Fruit fly (Drosophila melanogaster): Measurements from ENCODE around the gene emc.

emc gene

DNA sequence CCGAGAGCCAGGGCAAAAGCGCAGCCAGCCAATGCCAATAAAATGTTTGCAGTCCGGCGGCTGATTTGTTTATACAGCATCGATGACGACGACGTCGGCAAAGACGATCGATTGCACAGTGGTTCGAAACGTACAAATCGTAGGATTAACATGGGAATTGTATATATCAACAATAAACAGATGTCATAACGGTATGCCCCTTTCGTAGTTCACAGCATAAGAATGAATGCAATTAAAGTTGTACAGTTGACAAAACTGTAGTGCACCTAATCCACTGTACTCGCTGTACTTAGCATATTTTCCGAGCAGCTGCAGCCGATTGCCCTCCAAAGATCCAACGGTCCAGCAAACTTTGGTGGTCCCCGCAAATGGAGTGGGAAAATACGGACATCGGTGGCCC, 22.2 kb downstream of the emc start (continued):
- no peak for TF ChIP-seq fd102C (GFP tag; optimal IDR thresholded peaks at IDR 0.05)
- TF ChIP-seq ems (GFP tag; optimal IDR thresholded peaks at IDR 0.05) = peak; percentile 55
- TF ChIP-seq luna (GFP tag; optimal IDR thresholded peaks at IDR 0.05) = no peak
- TF ChIP-seq croc (GFP tag; conservative IDR thresholded peaks at IDR 0.05) = peak; percentile 31; the same call in 1 of the 3 replicates
- TF ChIP-seq ash1 (GFP tag; optimal IDR thresholded peaks at IDR 0.05) = no peak
- TF ChIP-seq Dref (GFP tag; IDR thresholded peaks at IDR 0.05) = no peak
- peak; percentile 59; the same call in 1 of the 2 replicates for TF ChIP-seq danr (GFP tag; IDR thresholded peaks at IDR 0.05)
- TF ChIP-seq gsb-n (tag; optimal IDR thresholded peaks at IDR 0.05) = peak; percentile 56
- peak; percentile 18 for TF ChIP-seq ab (GFP tag; optimal IDR thresholded peaks at IDR 0.05)
- peak; percentile 79 for TF ChIP-seq lmd (GFP tag; IDR thresholded peaks at IDR 0.05)
- TF ChIP-seq al (GFP tag; IDR thresholded peaks at IDR 0.05) = no peak
- peak; percentile 85 for TF ChIP-seq Ptx1 (GFP tag; IDR thresholded peaks at IDR 0.05)
- TF ChIP-seq seq (GFP tag; IDR thresholded peaks at IDR 0.05) = peak; percentile 47; the same call in 1 of the 2 replicates
- peak; percentile 43 for TF ChIP-seq CG7556 (GFP tag; optimal IDR thresholded peaks at IDR 0.05)
- peak; percentile 30 for TF ChIP-seq Atf3 (GFP tag; optimal IDR thresholded peaks at IDR 0.05)
- peak; percentile 83 for TF ChIP-seq zfh1 (GFP tag; IDR thresholded peaks at IDR 0.05)
- peak; percentile 35 for TF ChIP-seq cato (GFP tag; optimal IDR thresholded peaks at IDR 0.05; ENCODE audit: borderline replicate concordance)
- no peak for TF ChIP-seq CG1832 (GFP tag; optimal IDR thresholded peaks at IDR 0.05)
- no peak for TF ChIP-seq stwl (tag; optimal IDR thresholded peaks at IDR 0.05)
- peak; percentile 15 for TF ChIP-seq CG16815 (GFP tag; optimal IDR thresholded peaks at IDR 0.05)
- TF ChIP-seq D (optimal IDR thresholded peaks at IDR 0.05) = no peak
- peak; percentile 50 for TF ChIP-seq D (GFP tag; optimal IDR thresholded peaks at IDR 0.05)
- TF ChIP-seq D19B (GFP tag; optimal IDR thresholded peaks at IDR 0.05) = peak; percentile 4
- no peak for TF ChIP-seq CG17912 (GFP tag; optimal IDR thresholded peaks at IDR 0.05)
- TF ChIP-seq Sin3A (optimal IDR thresholded peaks at IDR 0.05) = no peak
- no peak for TF ChIP-seq CG34376 (GFP tag; optimal IDR thresholded peaks at IDR 0.05)
- peak; percentile 70 for TF ChIP-seq CG31441 (GFP tag; IDR thresholded peaks at IDR 0.05)
- no peak for TF ChIP-seq hb (GFP tag; IDR thresholded peaks at IDR 0.05; ENCODE audit: partially characterized antibody)
- TF ChIP-seq zen2 (GFP tag; IDR thresholded peaks at IDR 0.05; ENCODE audit: partially characterized antibody) = no peak
- TF ChIP-seq BtbVII (GFP tag; optimal IDR thresholded peaks at IDR 0.05) = peak; percentile 34
- no peak for TF ChIP-seq ato (GFP tag; IDR thresholded peaks at IDR 0.05; ENCODE audit: partially characterized antibody)
- TF ChIP-seq CG12299 (tag; optimal IDR thresholded peaks at IDR 0.05) = no peak
- TF ChIP-seq crp (GFP tag; optimal IDR thresholded peaks at IDR 0.05) = peak in 1 of 2 experiments; percentile 14
- peak; percentile 77; the same call in 2 of the 3 replicates for TF ChIP-seq so (GFP tag; IDR thresholded peaks at IDR 0.05)
- TF ChIP-seq chm (GFP tag; IDR thresholded peaks at IDR 0.05) = peak; percentile 85
- TF ChIP-seq CTCF (GFP tag; optimal IDR thresholded peaks at IDR 0.05) = peak; percentile 29
- peak; percentile 55; the same call in 1 of the 2 replicates for TF ChIP-seq gt (GFP tag; IDR thresholded peaks at IDR 0.05)
- TF ChIP-seq CG6654 (GFP tag; optimal IDR thresholded peaks at IDR 0.05) = peak; percentile 38
- TF ChIP-seq CG11723 (GFP tag; optimal IDR thresholded peaks at IDR 0.05) = peak; percentile 47
- no peak for TF ChIP-seq ham (GFP tag; IDR thresholded peaks at IDR 0.05)
- TF ChIP-seq mam (GFP tag; optimal IDR thresholded peaks at IDR 0.05) = no peak
- TF ChIP-seq mld (GFP tag; IDR thresholded peaks at IDR 0.05; ENCODE audit: partially characterized antibody) = 0 out of 3 replicates have a peak, but pooled peaks have one; percentile 6
- TF ChIP-seq tin (GFP tag; optimal IDR thresholded peaks at IDR 0.05) = peak; percentile 28
- TF ChIP-seq CG7372 (GFP tag; IDR thresholded peaks at IDR 0.05) = peak; percentile 23; the same call in 1 of the 2 replicates
- peak; percentile 0 for TF ChIP-seq CG1233 (GFP tag; optimal IDR thresholded peaks at IDR 0.05)
- TF ChIP-seq CG10267 (tag; optimal IDR thresholded peaks at IDR 0.05) = peak; percentile 34
- no peak for TF ChIP-seq pita (GFP tag; optimal IDR thresholded peaks at IDR 0.05)
- TF ChIP-seq CG14667 (GFP tag; IDR thresholded peaks at IDR 0.05) = peak; percentile 61
- TF ChIP-seq CG3065 (GFP tag; optimal IDR thresholded peaks at IDR 0.05) = peak; percentile 35
- TF ChIP-seq Mes4 (GFP tag; optimal IDR thresholded peaks at IDR 0.05) = peak; percentile 59
- TF ChIP-seq Sry-δ (GFP tag; optimal IDR thresholded peaks at IDR 0.05) = peak; percentile 19
- TF ChIP-seq cg (GFP tag; optimal IDR thresholded peaks at IDR 0.05) = no peak
